Fruit fly (Drosophila melanogaster) whole organism, embryonic: ENCODE data around the gene CG31051.

ENCODE experiments used
- ATbp ChIP-seq: fragments of 200-800 bp; sonication (Bioruptor generic); optimal IDR thresholded peaks from 2 replicates; lab custom pipeline; 2017; ENCODE audit warnings: missing biosample characterization, mild to moderate bottlenecking, missing genetic modification characterization, missing genetic modification reagents
- Bgb ChIP-seq: fragments of 200-800 bp; sonication (Bioruptor generic); IDR thresholded peaks from 2 replicates; pipeline ENCODE4 v1.3.6; 2022; ENCODE audit warnings: missing biosample characterization, missing genetic modification characterization; ENCODE audit not compliant: partially characterized antibody
- Bteb2 ChIP-seq: fragments of 200-800 bp; sonication (Bioruptor generic); optimal IDR thresholded peaks from 2 replicates; lab custom pipeline; 2016; ENCODE audit warnings: missing biosample characterization, missing genetic modification characterization
- CG11398 ChIP-seq: fragments of 200-800 bp; sonication (Bioruptor generic); optimal IDR thresholded peaks from 2 replicates; lab custom pipeline; 2016; ENCODE audit warnings: missing biosample characterization, missing genetic modification characterization
- CG12104 ChIP-seq: fragments of 200-800 bp; sonication (Bioruptor generic); optimal IDR thresholded peaks from 3 replicates; lab custom pipeline; 2016; ENCODE audit warnings: missing biosample characterization, missing genetic modification characterization
- CG15601 ChIP-seq: fragments of 200-800 bp; sonication (Bioruptor generic); optimal IDR thresholded peaks from 3 replicates; lab custom pipeline; 2019; ENCODE audit warnings: missing biosample characterization, mild to moderate bottlenecking, missing genetic modification characterization, moderate library complexity
- CG1603 ChIP-seq: fragments of 200-800 bp; sonication (Bioruptor generic); optimal IDR thresholded peaks from 2 replicates; lab custom pipeline; 2019; ENCODE audit warnings: missing biosample characterization, mild to moderate bottlenecking, missing genetic modification characterization, moderate library complexity
- CG16813 ChIP-seq: fragments of 200-800 bp; sonication (Bioruptor generic); IDR thresholded peaks from 3 replicates; pipeline ENCODE4 v1.3.6; 2022; ENCODE audit warnings: missing biosample characterization, missing genetic modification characterization; ENCODE audit not compliant: partially characterized antibody
- CG2116 ChIP-seq: fragments of 200-800 bp; sonication (Bioruptor generic); optimal IDR thresholded peaks from 3 replicates; lab custom pipeline; 2018; ENCODE audit warnings: missing biosample characterization, mild to moderate bottlenecking, missing genetic modification characterization
- CG2120 ChIP-seq: fragments of 200-800 bp; sonication (Bioruptor generic); optimal IDR thresholded peaks from 3 replicates; lab custom pipeline; 2016; ENCODE audit warnings: missing biosample characterization, missing genetic modification characterization
- CG2875 ChIP-seq: fragments of 200-800 bp; sonication (Bioruptor generic); optimal IDR thresholded peaks from 2 replicates; lab custom pipeline; 2017; ENCODE audit warnings: missing biosample characterization, mild to moderate bottlenecking, missing genetic modification characterization, missing genetic modification reagents
- CG33213 ChIP-seq: fragments of 200-800 bp; sonication (Bioruptor generic); optimal IDR thresholded peaks from 3 replicates; lab custom pipeline; 2016; ENCODE audit warnings: missing biosample characterization, missing genetic modification characterization
- CG42726 ChIP-seq: fragments of 200-800 bp; sonication (Bioruptor generic); IDR thresholded peaks from 2 replicates; pipeline ENCODE4 v1.3.6; 2022; ENCODE audit warnings: missing biosample characterization, missing genetic modification characterization; ENCODE audit not compliant: partially characterized antibody
- CG4617 ChIP-seq: fragments of 200-800 bp; sonication (Bioruptor generic); optimal IDR thresholded peaks from 3 replicates; lab custom pipeline; 2016; ENCODE audit warnings: missing biosample characterization, missing genetic modification characterization, borderline replicate concordance
- CG6689 ChIP-seq: fragments of 200-800 bp; sonication (Bioruptor generic); IDR thresholded peaks from 2 replicates; pipeline ENCODE4 v1.3.6; 2022; ENCODE audit warnings: missing biosample characterization, missing genetic modification characterization
- CG7928 ChIP-seq: fragments of 200-800 bp; sonication (Bioruptor generic); optimal IDR thresholded peaks from 2 replicates; lab custom pipeline; 2017; ENCODE audit warnings: missing biosample characterization, mild to moderate bottlenecking, missing genetic modification characterization
- CG8478 ChIP-seq: fragments of >200 bp; optimal IDR thresholded peaks from 2 replicates; lab custom pipeline; 2018
- Dbx ChIP-seq: fragments of 200-800 bp; sonication (Bioruptor generic); IDR thresholded peaks from 3 replicates; pipeline ENCODE4 v1.3.6; 2022; ENCODE audit warnings: missing biosample characterization, missing genetic modification characterization
- Drgx ChIP-seq: fragments of 200-800 bp; sonication (Bioruptor generic); IDR thresholded peaks from 2 replicates; pipeline ENCODE4 v1.3.6; 2022; ENCODE audit warnings: missing biosample characterization, missing genetic modification characterization
- Elba2 ChIP-seq: fragments of 200-800 bp; sonication (Bioruptor generic); optimal IDR thresholded peaks from 3 replicates; lab custom pipeline; 2016; ENCODE audit warnings: missing biosample characterization, missing genetic modification characterization
- Ets65A ChIP-seq: fragments of 200-800 bp; sonication (Bioruptor generic); peaks from one replicate; lab custom pipeline; 2016; ENCODE audit warnings: missing biosample characterization, missing genetic modification characterization
- Gsc ChIP-seq: fragments of 200-800 bp; sonication (Bioruptor generic); IDR thresholded peaks from 2 replicates; pipeline ENCODE4 v1.3.6; 2022; ENCODE audit warnings: missing biosample characterization, missing genetic modification characterization
- HLH54F ChIP-seq: fragments of 200-800 bp; sonication (Bioruptor generic); optimal IDR thresholded peaks from 3 replicates; lab custom pipeline; 2016; ENCODE audit warnings: missing biosample characterization, missing genetic modification characterization
- Med ChIP-seq: fragments of 200-800 bp; sonication (Bioruptor generic); peaks from one replicate; lab custom pipeline; 2016; ENCODE audit warnings: missing biosample characterization, missing genetic modification characterization, mild to moderate bottlenecking, inconsistent platforms, moderate library complexity
- Sin3A ChIP-seq: fragments of >200 bp; optimal IDR thresholded peaks from 2 replicates; lab custom pipeline; 2018
- Sox102F ChIP-seq: fragments of 200-800 bp; sonication (Bioruptor generic); optimal IDR thresholded peaks from 2 replicates; lab custom pipeline; 2018; ENCODE audit warnings: missing biosample characterization, mild to moderate bottlenecking, missing genetic modification characterization, moderate library complexity
- Sry-δ ChIP-seq: fragments of 200-800 bp; sonication (Bioruptor generic); optimal IDR thresholded peaks from 2 replicates; lab custom pipeline; 2016; ENCODE audit warnings: missing biosample characterization, missing genetic modification characterization
- Ssrp ChIP-seq: fragments of 200-800 bp; sonication (Bioruptor generic); optimal IDR thresholded peaks from 2 replicates; lab custom pipeline; 2018; ENCODE audit warnings: missing biosample characterization, mild to moderate bottlenecking, missing genetic modification characterization, moderate library complexity
- Xbp1 ChIP-seq: fragments of 200-800 bp; sonication (Bioruptor generic); optimal IDR thresholded peaks from 3 replicates; lab custom pipeline; 2016; ENCODE audit warnings: missing biosample characterization, mild to moderate bottlenecking, missing genetic modification characterization
- Xrp1 ChIP-seq: fragments of 200-800 bp; sonication (Bioruptor generic); IDR thresholded peaks from 2 replicates; pipeline ENCODE4 v1.3.6; 2022; ENCODE audit warnings: missing biosample characterization, missing genetic modification characterization
- bab2 ChIP-seq: fragments of 200-800 bp; sonication (Bioruptor generic); optimal IDR thresholded peaks from 2 replicates; lab custom pipeline; 2016; ENCODE audit warnings: missing biosample characterization, missing genetic modification characterization
- bbx ChIP-seq: fragments of 200-800 bp; sonication (Bioruptor generic); IDR thresholded peaks from 2 replicates; pipeline ENCODE4 v1.3.6; 2022; ENCODE audit warnings: missing biosample characterization, missing genetic modification characterization; ENCODE audit not compliant: partially characterized antibody
- ci ChIP-seq: fragments of 200-800 bp; sonication (Bioruptor generic); IDR thresholded peaks from 3 replicates; pipeline ENCODE4 v1.3.6; 2022; ENCODE audit warnings: missing biosample characterization, missing genetic modification characterization
- fd64A ChIP-seq: fragments of 200-800 bp; sonication (Bioruptor generic); optimal IDR thresholded peaks from 3 replicates; lab custom pipeline; 2018; ENCODE audit warnings: missing biosample characterization, mild to moderate bottlenecking, missing genetic modification characterization
- lbe ChIP-seq: fragments of 200-800 bp; sonication (Bioruptor generic); optimal IDR thresholded peaks from 2 replicates; lab custom pipeline; 2016; ENCODE audit warnings: missing biosample characterization, mild to moderate bottlenecking, missing genetic modification characterization
- onecut ChIP-seq: fragments of 200-800 bp; sonication (Bioruptor generic); IDR thresholded peaks from 2 replicates; pipeline ENCODE4 v1.3.6; 2022; ENCODE audit warnings: missing biosample characterization, missing genetic modification characterization
- peb ChIP-seq: fragments of 200-800 bp; sonication (Bioruptor generic); IDR thresholded peaks from 2 replicates; pipeline ENCODE4 v1.3.6; 2022; ENCODE audit warnings: missing biosample characterization, missing genetic modification characterization
- psq ChIP-seq: fragments of 200-800 bp; sonication (Bioruptor generic); optimal IDR thresholded peaks from 2 replicates; lab custom pipeline; 2017; ENCODE audit warnings: missing biosample characterization, missing genetic modification characterization
- sens ChIP-seq: fragments of 200-800 bp; sonication (Bioruptor generic); peaks from one replicate; lab custom pipeline; 2016; ENCODE audit warnings: missing biosample characterization, missing genetic modification characterization
- sima ChIP-seq: fragments of 200-800 bp; sonication (Bioruptor generic); optimal IDR thresholded peaks from 2 replicates; lab custom pipeline; 2016; ENCODE audit warnings: missing biosample characterization, missing genetic modification characterization
- sqz ChIP-seq: fragments of 200-800 bp; sonication (Bioruptor generic); optimal IDR thresholded peaks from 3 replicates; lab custom pipeline; 2018; ENCODE audit warnings: missing biosample characterization, mild to moderate bottlenecking, missing genetic modification characterization
- stwl ChIP-seq: fragments of 200-800 bp; sonication (Bioruptor generic); optimal IDR thresholded peaks from 3 replicates; lab custom pipeline; 2018; ENCODE audit warnings: missing biosample characterization, mild to moderate bottlenecking, missing genetic modification characterization, moderate library complexity
- sug ChIP-seq: fragments of 200-800 bp; optimal IDR thresholded peaks from 2 replicates; lab custom pipeline; 2019; ENCODE audit warnings: missing biosample characterization, mild to moderate bottlenecking, missing genetic modification characterization, moderate library complexity
- tio ChIP-seq: fragments of 200-800 bp; sonication (Bioruptor generic); optimal IDR thresholded peaks from 2 replicates; lab custom pipeline; 2017; ENCODE audit warnings: missing biosample characterization, missing genetic modification characterization, inconsistent platforms
- ttk ChIP-seq: fragments of 200-800 bp; sonication (Bioruptor generic); IDR thresholded peaks from 2 replicates; pipeline ENCODE4 v2.1.2; 2022; ENCODE audit warnings: missing biosample characterization, missing genetic modification characterization
- unc-4 ChIP-seq: fragments of 200-800 bp; sonication (Bioruptor generic); IDR thresholded peaks from 2 replicates; pipeline ENCODE4 v1.3.6; 2022; ENCODE audit warnings: missing biosample characterization, missing genetic modification characterization; ENCODE audit not compliant: partially characterized antibody
- zfh1 ChIP-seq: fragments of 200-800 bp; sonication (Bioruptor generic); IDR thresholded peaks from 3 replicates; pipeline ENCODE4 v1.3.6; 2022; ENCODE audit warnings: missing biosample characterization, missing genetic modification characterization

Gene CG31051

DNA sequence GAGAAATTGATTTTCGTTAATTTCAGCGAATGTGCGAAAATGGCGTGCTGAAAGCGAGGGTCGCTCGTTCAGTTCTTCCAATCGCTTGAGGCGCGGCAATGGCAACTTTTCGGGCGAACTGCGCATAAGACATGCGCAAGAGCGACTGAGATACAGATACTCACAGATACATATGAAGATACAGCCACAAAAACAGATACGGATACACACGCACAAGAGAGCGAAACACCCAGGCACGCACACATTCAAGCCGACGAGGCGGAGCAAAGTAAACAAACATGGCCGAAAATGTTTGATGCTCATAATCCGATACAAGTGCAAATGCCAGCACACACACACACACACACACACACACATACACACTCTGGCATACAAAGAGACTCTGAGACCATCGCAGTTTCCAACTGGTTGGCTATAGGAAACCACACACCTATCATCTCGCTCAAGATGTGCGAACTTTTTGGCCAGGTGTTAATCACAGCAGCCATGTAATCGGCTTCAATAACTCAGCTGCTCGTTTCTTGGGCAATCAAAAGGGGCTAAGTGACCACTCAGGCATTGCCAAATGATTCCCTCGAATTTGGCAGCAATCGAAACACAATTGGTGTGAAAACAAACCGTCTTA, 26.9 kb upstream of the CG31051 start (continued):
- no peak for TF ChIP-seq psq (GFP tag; lab: Kevin White, UChicago)
- no peak for TF ChIP-seq CG15601
- no peak for TF ChIP-seq sima (GFP tag; lab: Kevin White, UChicago)
- TF ChIP-seq HLH54F: no peak
- TF ChIP-seq CG2116 (GFP tag; lab: Kevin White, UChicago): no peak
- TF ChIP-seq ttk (GFP tag; lab: Robert Waterston, UW): 0 out of 2 replicates have a peak, but pooled peaks have one; percentile 21
- peak; percentile 45 for TF ChIP-seq onecut (GFP tag; lab: Robert Waterston, UW)
- no peak for TF ChIP-seq stwl (tag; lab: Kevin White, UChicago)
- TF ChIP-seq Elba2: peak; percentile 76
- peak; percentile 90 for TF ChIP-seq CG8478 (lab: Kevin White, UChicago)
- TF ChIP-seq CG2120: peak; percentile 16
- no peak for TF ChIP-seq Ssrp (tag; lab: Kevin White, UChicago)
- TF ChIP-seq sug (tag; lab: Kevin White, UChicago): peak; percentile 6
- TF ChIP-seq Sry-δ (GFP tag; lab: Kevin White, UChicago): no peak

DNA sequence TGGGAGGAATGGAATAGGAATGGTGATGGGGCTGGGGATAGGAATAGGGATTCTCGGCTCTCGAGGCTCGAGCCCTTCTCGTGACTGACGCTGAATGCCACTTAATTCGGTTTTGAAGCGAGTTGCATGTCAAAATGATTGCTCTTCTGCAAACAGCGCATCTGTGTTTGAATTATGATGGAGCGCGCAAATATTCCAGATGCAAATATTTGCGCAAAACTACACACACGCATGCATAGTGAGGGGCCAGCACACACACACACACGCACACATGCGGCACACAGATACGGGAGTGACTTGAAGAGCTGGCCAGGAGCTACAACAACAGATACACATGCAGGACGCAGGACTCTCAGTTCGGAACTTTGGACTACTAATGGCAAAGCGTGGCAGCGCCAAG, 25.3 kb upstream of the CG31051 start:
- TF ChIP-seq ATbp (GFP tag; lab: Kevin White, UChicago) (peak; percentile 14), Ets65A (GFP tag; lab: Kevin White, UChicago) (peak; percentile 54), Gsc (no peak), zfh1 (GFP tag; lab: Robert Waterston, UW) (0 out of 3 replicates have a peak, but pooled peaks have one; percentile 31), Xrp1 (0 out of 2 replicates have a peak, but pooled peaks have one; percentile 16), Sox102F (peak; percentile 16), sens (peak; percentile 46), CG12104 (GFP tag; lab: Kevin White, UChicago) (no peak), CG6689 (GFP tag; lab: Robert Waterston, UW) (0 out of 2 replicates have a peak, but pooled peaks have one; percentile 10), fd64A (GFP tag; lab: Kevin White, UChicago) (peak; percentile 3), unc-4 (GFP tag; lab: Robert Waterston, UW) (no peak), ci (GFP tag; lab: Robert Waterston, UW) (0 out of 3 replicates have a peak, but pooled peaks have one; percentile 28), tio (GFP tag; lab: Kevin White, UChicago) (no peak), CG2875 (GFP tag; lab: Kevin White, UChicago) (peak; percentile 14), Drgx (peak; percentile 24; the same call in 1 of the 2 replicates), CG11398 (GFP tag; lab: Kevin White, UChicago) (no peak), CG1603 (tag; lab: Kevin White, UChicago) (peak; percentile 24), Med (peak; percentile 66), peb (GFP tag; lab: Robert Waterston, UW) (no peak)
- TF ChIP-seq, all 482 proteins: peak for 13

dm6 chr3R:28544538-28545393, 24.5 kb upstream of the CG31051 start, which contains the start of gene mIF2:
TSS of gene mIF2 (minus strand) at chr3R:28544817.
- peak; percentile 79; the same call in 1 of the 2 replicates for TF ChIP-seq CG42726
- TF ChIP-seq bab2: peak; percentile 1
- peak; percentile 47; the same call in 2 of the 3 replicates for TF ChIP-seq CG16813
- no peak for TF ChIP-seq CG2875 (GFP tag; lab: Kevin White, UChicago)
- peak; percentile 7 for TF ChIP-seq CG33213 (GFP tag; lab: Kevin White, UChicago)
- TF ChIP-seq bbx (GFP tag; lab: Robert Waterston, UW): peak; percentile 59; the same call in 1 of the 2 replicates
- peak; percentile 33 for TF ChIP-seq Xbp1
- TF ChIP-seq Dbx (GFP tag; lab: Robert Waterston, UW): no peak
- TF ChIP-seq Bteb2: peak; percentile 26
- peak; percentile 68 for TF ChIP-seq Bgb (GFP tag; lab: Robert Waterston, UW)
- TF ChIP-seq CG7928 (GFP tag; lab: Kevin White, UChicago): peak; percentile 90
- no peak for TF ChIP-seq CG4617 (GFP tag; lab: Kevin White, UChicago)
- no peak for TF ChIP-seq Sin3A
- peak; percentile 62 for TF ChIP-seq sqz
- TF ChIP-seq lbe (GFP tag; lab: Kevin White, UChicago): no peak
